Worm (Caenorhabditis elegans): ENCODE results near the gene ZK381.2.

ZK381.2 gene

DNA sequence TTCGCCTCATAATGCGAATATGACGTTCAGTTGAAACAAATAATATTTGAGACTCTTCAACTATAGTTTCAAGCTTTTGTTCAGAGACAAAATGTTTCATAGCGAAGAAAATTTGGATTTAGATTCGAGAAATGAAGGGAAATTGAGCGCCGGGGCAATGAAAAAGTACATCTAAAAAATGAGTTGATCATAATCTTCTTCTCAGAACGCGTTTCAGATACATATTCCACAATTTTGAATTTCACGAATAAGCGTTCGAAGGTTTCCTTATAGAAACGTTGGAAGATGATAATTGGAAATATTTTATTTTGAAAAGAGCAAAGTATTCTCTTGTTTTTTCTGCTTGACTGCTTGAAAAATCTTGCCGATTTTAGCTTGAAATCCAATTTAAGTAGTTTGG, 5.0 kb downstream of the ZK381.2 start, which contains the start of gene ZK381.8:
ZK381.8 (minus strand) TSS at position 101 of the 400 bp plus-strand sequence.
- TF ChIP-seq rcor-1 (GFP tag; IDR thresholded peaks at IDR 0.05) (no peak), nhr-179 (tag; optimal IDR thresholded peaks at IDR 0.05) (no peak), egrh-3 (GFP tag; IDR thresholded peaks at IDR 0.05) (no peak), ama-1 (optimal IDR thresholded peaks at IDR 0.05) (no peak), ama-1 (GFP tag; optimal IDR thresholded peaks at IDR 0.05) (no peak), pha-4 (tag; optimal IDR thresholded peaks at IDR 0.05) (no peak), sdz-38 (tag; optimal IDR thresholded peaks at IDR 0.05) (no peak), let-607 (tag; optimal IDR thresholded peaks at IDR 0.05) (no peak), lsy-27 (tag; optimal IDR thresholded peaks at IDR 0.05; ENCODE audit: borderline replicate concordance, insufficient read depth) (no peak)

DNA sequence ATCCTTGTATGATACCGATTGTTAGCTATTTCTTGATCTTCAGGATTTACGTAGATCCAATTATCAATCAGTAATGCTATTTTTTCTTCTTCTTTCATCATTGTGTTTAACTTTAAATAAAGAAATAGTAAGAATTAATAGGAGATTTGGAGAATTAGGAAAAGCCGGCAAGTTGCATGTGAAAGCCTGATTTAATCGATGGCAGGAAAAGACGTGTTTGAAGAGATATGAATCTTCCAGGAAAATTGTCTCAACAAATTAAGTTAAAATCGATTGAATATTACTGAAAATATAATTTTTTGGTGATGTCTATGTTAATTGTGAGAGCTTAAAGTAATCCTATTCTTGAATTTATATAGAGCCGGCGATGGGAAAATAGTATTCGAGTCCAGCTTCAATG, 5.9 kb downstream of the ZK381.2 start, which contains the start of gene ZK381.62:
ZK381.62 (minus strand) TSS at position 101 of the 400 bp plus-strand sequence.
- TF ChIP-seq lin-54 (GFP tag; optimal IDR thresholded peaks at IDR 0.05), result no peak
- TF ChIP-seq K12H6.12 (tag; optimal IDR thresholded peaks at IDR 0.05), result no peak
- TF ChIP-seq dox-1 (GFP tag; IDR thresholded peaks at IDR 0.05), result no peak
- TF ChIP-seq egrh-3 (GFP tag; IDR thresholded peaks at IDR 0.05), result no peak
- TF ChIP-seq xnd-1 (tag; optimal IDR thresholded peaks at IDR 0.05), result no peak
- no peak for TF ChIP-seq mes-4 (tag; optimal IDR thresholded peaks at IDR 0.05)
- TF ChIP-seq nhr-27 (tag; optimal IDR thresholded peaks at IDR 0.05), result no peak
- no peak for TF ChIP-seq lir-1 (GFP tag; conservative IDR thresholded peaks at IDR 0.05)
- no peak for TF ChIP-seq lsy-27 (tag; optimal IDR thresholded peaks at IDR 0.05; ENCODE audit: borderline replicate concordance, insufficient read depth)
- TF ChIP-seq nhr-179 (tag; optimal IDR thresholded peaks at IDR 0.05), result no peak
- TF ChIP-seq T07F8.4 (tag; optimal IDR thresholded peaks at IDR 0.05), result no peak
- TF ChIP-seq ceh-79 (tag; optimal IDR thresholded peaks at IDR 0.05), result no peak
- TF ChIP-seq hlh-12 (tag; optimal IDR thresholded peaks at IDR 0.05), result no peak
- no peak for TF ChIP-seq aptf-2 (GFP tag; conservative IDR thresholded peaks at IDR 0.05)
- TF ChIP-seq ceh-27 (GFP tag; optimal IDR thresholded peaks at IDR 0.05), result no peak
- no peak for TF ChIP-seq unc-62 (GFP tag; optimal IDR thresholded peaks at IDR 0.05)
- no peak for TF ChIP-seq sea-2 (GFP tag; IDR thresholded peaks at IDR 0.05)
- no peak for TF ChIP-seq ztf-3 (GFP tag; optimal IDR thresholded peaks at IDR 0.05)
- no peak for TF ChIP-seq attf-5 (GFP tag; optimal IDR thresholded peaks at IDR 0.05)

DNA sequence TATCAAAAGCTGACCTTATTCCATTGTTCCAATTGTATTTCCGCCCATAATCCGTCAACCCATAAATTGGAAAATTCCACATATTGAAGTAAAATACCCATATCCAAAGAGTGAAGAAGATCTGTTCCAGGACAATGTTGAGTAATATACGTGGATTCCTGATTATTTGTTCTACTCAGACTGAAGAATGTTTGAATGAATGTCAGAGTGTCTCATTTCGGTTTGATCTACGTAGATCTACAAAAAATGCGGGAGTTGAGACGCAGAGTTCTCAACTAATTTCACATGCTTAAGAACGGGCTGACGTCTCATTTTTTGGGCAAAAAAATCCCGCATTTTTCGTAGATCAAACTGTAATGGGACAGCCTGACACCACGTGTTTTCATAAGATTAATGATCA, 7.1 kb downstream of the ZK381.2 start, which contains the start of gene nhr-249:
nhr-249 (minus strand) TSS at position 101 of the 400 bp plus-strand sequence.
- TF ChIP-seq Y53G8AR.9 (GFP tag; conservative IDR thresholded peaks at IDR 0.05) (no peak), efl-1 (GFP tag; optimal IDR thresholded peaks at IDR 0.05) (peak; percentile 22), ztf-6 (GFP tag; IDR thresholded peaks at IDR 0.05) (no peak), madf-8 (GFP tag; conservative IDR thresholded peaks at IDR 0.05) (no peak), T07F8.4 (tag; optimal IDR thresholded peaks at IDR 0.05) (no peak), K11D2.4 (GFP tag; IDR thresholded peaks at IDR 0.05) (no peak), tlf-1 (GFP tag; optimal IDR thresholded peaks at IDR 0.05) (no peak)

DNA sequence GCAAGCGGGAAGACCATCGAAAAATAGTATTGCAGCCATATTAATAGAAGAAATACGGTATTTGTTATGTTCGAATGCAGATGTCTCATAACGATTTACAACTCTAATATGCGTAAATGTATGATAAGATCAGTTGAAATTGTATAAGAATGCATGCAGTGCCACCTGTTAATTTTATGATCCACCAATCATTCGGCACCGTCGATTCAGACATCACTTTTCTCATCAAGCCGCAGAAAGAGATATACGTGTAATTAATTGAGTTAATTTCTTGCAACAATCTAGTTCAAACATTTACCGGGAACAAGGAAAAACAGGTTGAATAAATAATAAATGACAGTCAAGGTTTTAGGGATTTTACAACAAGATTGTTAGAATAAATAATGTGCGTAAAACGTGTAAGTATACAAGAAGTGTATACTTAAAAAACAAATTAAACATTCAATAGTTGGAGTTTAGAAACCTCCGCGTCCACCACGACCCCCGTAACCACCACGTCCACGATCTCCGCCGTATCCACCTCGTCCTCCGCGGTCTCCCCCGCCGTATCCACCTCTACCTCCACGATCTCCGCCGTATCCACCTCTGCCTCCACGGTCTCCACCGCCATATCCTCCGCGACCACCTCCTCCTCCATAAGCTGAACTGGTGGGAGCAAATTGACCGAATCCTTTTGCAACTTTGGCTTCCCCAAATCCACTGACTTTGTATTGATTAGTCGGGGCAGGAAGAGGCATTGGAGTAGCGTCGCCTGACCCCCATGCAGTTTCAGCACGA, 9.1 kb downstream of the ZK381.2 start:
- no peak for TF ChIP-seq nhr-80 (tag; optimal IDR thresholded peaks at IDR 0.05)
- peak; percentile 80 for TF ChIP-seq hsf-1 (GFP tag; IDR thresholded peaks at IDR 0.05)
- TF ChIP-seq Y95B8A.8 (GFP tag; IDR thresholded peaks at IDR 0.05), result 0 out of 2 replicates have a peak, but pooled peaks have one; percentile 35
- peak; percentile 67; the same call in 1 of the 2 replicates for TF ChIP-seq F39B2.1 (GFP tag; IDR thresholded peaks at IDR 0.05)
- no peak for TF ChIP-seq nfya-1 (tag; optimal IDR thresholded peaks at IDR 0.05; ENCODE audit: borderline replicate concordance, insufficient read depth)
- no peak for TF ChIP-seq attf-3 (GFP tag; conservative IDR thresholded peaks at IDR 0.05)
- TF ChIP-seq cebp-2 (GFP tag; IDR thresholded peaks at IDR 0.05), result peak; percentile 75; the same call in 1 of the 2 replicates
- peak; percentile 76 for TF ChIP-seq madf-6 (GFP tag; IDR thresholded peaks at IDR 0.05)
- TF ChIP-seq ceh-100 (GFP tag; IDR thresholded peaks at IDR 0.05), result peak; percentile 58; the same call in 1 of the 2 replicates
- no peak for TF ChIP-seq ama-1 (optimal IDR thresholded peaks at IDR 0.05)
- peak; percentile 57 to 95 for TF ChIP-seq ama-1 (GFP tag; optimal IDR thresholded peaks at IDR 0.05)
- TF ChIP-seq rcor-1 (GFP tag; IDR thresholded peaks at IDR 0.05), result peak; percentile 75
- peak; percentile 36; the same call in 1 of the 2 replicates for TF ChIP-seq hmg-1.2 (GFP tag; IDR thresholded peaks at IDR 0.05)
- TF ChIP-seq nhr-179 (tag; optimal IDR thresholded peaks at IDR 0.05), result no peak
- TF ChIP-seq ets-4 (GFP tag; optimal IDR thresholded peaks at IDR 0.05), result no peak
- TF ChIP-seq zfh-2 (GFP tag; conservative IDR thresholded peaks at IDR 0.05), result no peak

Measured in whole organism, young adult.